Fruit fly (Drosophila melanogaster): Measurements from ENCODE around the gene AP-1mu.

Gene AP-1mu

dm6 chr3R:9516400-9516852 lies 42.9 kb downstream of the AP-1mu start:
- no peak for TF ChIP-seq Hr78 (GFP tag; optimal IDR thresholded peaks at IDR 0.05)
- no peak for TF ChIP-seq h (GFP tag; optimal IDR thresholded peaks at IDR 0.05)
- TF ChIP-seq usp (GFP tag; optimal IDR thresholded peaks at IDR 0.05), result no peak
- TF ChIP-seq fru (GFP tag; optimal IDR thresholded peaks at IDR 0.05), result peak; percentile 7
- peak in 1 of 2 experiments; percentile 17 for TF ChIP-seq foxo (GFP tag; optimal IDR thresholded peaks at IDR 0.05)
- peak; percentile 44 for TF ChIP-seq Hr83 (GFP tag; optimal IDR thresholded peaks at IDR 0.05; ENCODE audit: poor library complexity, severe bottlenecking)
- no peak for TF ChIP-seq lola (GFP tag; optimal IDR thresholded peaks at IDR 0.05)
- TF ChIP-seq CG9705 (GFP tag; optimal IDR thresholded peaks at IDR 0.05), result no peak
- TF ChIP-seq dsf (GFP tag; optimal IDR thresholded peaks at IDR 0.05; ENCODE audit: borderline replicate concordance), result no peak
- TF ChIP-seq woc (GFP tag; optimal IDR thresholded peaks at IDR 0.05), result no peak
- no peak for TF ChIP-seq Vsx2 (GFP tag; optimal IDR thresholded peaks at IDR 0.05; ENCODE audit: partially characterized antibody)
- TF ChIP-seq rgr (GFP tag; optimal IDR thresholded peaks at IDR 0.05), result peak; percentile 4
- no peak for TF ChIP-seq ey (GFP tag; optimal IDR thresholded peaks at IDR 0.05)

DNA sequence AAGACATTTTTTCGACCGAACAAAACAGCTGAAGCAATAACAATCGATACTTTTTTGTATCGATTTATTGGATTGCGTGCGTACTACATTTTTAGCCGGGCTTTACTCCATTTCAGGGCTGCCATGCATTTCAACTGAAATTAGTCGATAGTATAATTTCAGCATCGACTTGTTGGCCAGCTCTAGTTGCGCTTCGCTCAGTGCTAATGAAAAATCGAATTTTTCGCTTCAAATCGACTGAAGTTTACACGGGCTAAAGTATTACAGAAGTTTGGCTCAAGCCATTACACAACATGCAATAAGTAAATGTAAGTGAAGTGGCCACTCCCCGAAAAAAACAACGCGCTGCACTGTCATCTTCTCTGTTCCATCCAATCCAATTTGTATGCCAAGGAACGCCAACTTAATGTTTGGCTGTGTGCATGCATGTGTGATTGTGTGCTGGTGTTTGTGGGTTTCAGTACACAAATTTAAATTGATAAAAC lies 43.4 kb downstream of the AP-1mu start, which contains the start of the genes mRpL47, CG8176 and Kdm3:
TSS of gene mRpL47 (minus strand) at position 49 of the 485 bp plus-strand sequence.
TSS of gene CG8176 (plus strand) at position 148 of the 485 bp plus-strand sequence.
TSS of gene Kdm3 (plus strand) at position 148 of the 485 bp plus-strand sequence.
- TF ChIP-seq sage (GFP tag; optimal IDR thresholded peaks at IDR 0.05), result no peak
- no peak for TF ChIP-seq N (GFP tag; optimal IDR thresholded peaks at IDR 0.05)
- no peak for TF ChIP-seq pan (optimal IDR thresholded peaks at IDR 0.05)
- TF ChIP-seq CrebA (GFP tag; optimal IDR thresholded peaks at IDR 0.05; ENCODE audit: borderline replicate concordance), result no peak
- TF ChIP-seq rgr (GFP tag; optimal IDR thresholded peaks at IDR 0.05), result peak; percentile 50
- TF ChIP-seq Myc (optimal IDR thresholded peaks at IDR 0.05), result no peak
- peak; percentile 59 for TF ChIP-seq ey (GFP tag; optimal IDR thresholded peaks at IDR 0.05)
- peak; percentile 57 for TF ChIP-seq sv (GFP tag; optimal IDR thresholded peaks at IDR 0.05)
- no peak for TF ChIP-seq brk (GFP tag; optimal IDR thresholded peaks at IDR 0.05)
- TF ChIP-seq Hnf4 (GFP tag; optimal IDR thresholded peaks at IDR 0.05), result peak; percentile 81
- TF ChIP-seq HLH106 (tag; optimal IDR thresholded peaks at IDR 0.05), result peak; percentile 47
- TF ChIP-seq h (GFP tag; optimal IDR thresholded peaks at IDR 0.05), result peak; percentile 66
- no peak for TF ChIP-seq Dfd (GFP tag; optimal IDR thresholded peaks at IDR 0.05)
- peak; percentile 34 for TF ChIP-seq CG9705 (GFP tag; optimal IDR thresholded peaks at IDR 0.05)
- peak; percentile 98 for TF ChIP-seq Hr83 (GFP tag; optimal IDR thresholded peaks at IDR 0.05; ENCODE audit: poor library complexity, severe bottlenecking)
- no peak for TF ChIP-seq CG32264 (GFP tag; optimal IDR thresholded peaks at IDR 0.05)
- peak; percentile 66 for TF ChIP-seq jim (GFP tag; optimal IDR thresholded peaks at IDR 0.05)
- peak in 1 of 2 experiments; percentile 51 for TF ChIP-seq foxo (GFP tag; optimal IDR thresholded peaks at IDR 0.05)
- no peak for TF ChIP-seq Vsx2 (GFP tag; optimal IDR thresholded peaks at IDR 0.05; ENCODE audit: partially characterized antibody)
- peak; percentile 35 for TF ChIP-seq br (GFP tag; optimal IDR thresholded peaks at IDR 0.05)
- TF ChIP-seq woc (GFP tag; optimal IDR thresholded peaks at IDR 0.05), result no peak
- no peak for TF ChIP-seq lola (GFP tag; optimal IDR thresholded peaks at IDR 0.05)
- no peak for TF ChIP-seq dmrt93B (GFP tag; optimal IDR thresholded peaks at IDR 0.05)
- no peak for TF ChIP-seq Abd-B (GFP tag; optimal IDR thresholded peaks at IDR 0.05)
- TF ChIP-seq Dif (GFP tag; optimal IDR thresholded peaks at IDR 0.05; ENCODE audit: partially characterized antibody), result no peak
- TF ChIP-seq GATAd (GFP tag; optimal IDR thresholded peaks at IDR 0.05), result no peak
- TF ChIP-seq Rel (GFP tag; optimal IDR thresholded peaks at IDR 0.05), result no peak
- TF ChIP-seq Rel (tag; optimal IDR thresholded peaks at IDR 0.05), result peak; percentile 54
- peak; percentile 81 for TF ChIP-seq Jra (GFP tag; optimal IDR thresholded peaks at IDR 0.05)
- TF ChIP-seq usp (GFP tag; optimal IDR thresholded peaks at IDR 0.05), result no peak
- TF ChIP-seq dl (GFP tag; optimal IDR thresholded peaks at IDR 0.05; ENCODE audit: insufficient read depth in 1 of 2, partially characterized antibody in 2 of 2), result no peak
- TF ChIP-seq Mio (GFP tag; optimal IDR thresholded peaks at IDR 0.05), result no peak
- peak; percentile 28 for TF ChIP-seq dsf (GFP tag; optimal IDR thresholded peaks at IDR 0.05; ENCODE audit: borderline replicate concordance)
- TF ChIP-seq tai (GFP tag; optimal IDR thresholded peaks at IDR 0.05), result no peak
- TF ChIP-seq Hr78 (GFP tag; optimal IDR thresholded peaks at IDR 0.05), result no peak
- peak; percentile 28 for TF ChIP-seq psq (GFP tag; optimal IDR thresholded peaks at IDR 0.05)
- TF ChIP-seq OdsH (GFP tag; optimal IDR thresholded peaks at IDR 0.05), result peak; percentile 21
- peak; percentile 58 for TF ChIP-seq Sp1 (GFP tag; optimal IDR thresholded peaks at IDR 0.05)
- peak; percentile 4 for TF ChIP-seq fru (GFP tag; optimal IDR thresholded peaks at IDR 0.05)
